Fruit fly (Drosophila melanogaster) whole organism, prepupa: ENCODE results near the gene polybromo.

Experiments
- Blimp-1 ChIP-seq: fragments of 200-800 bp; sonication (Bioruptor generic); optimal IDR thresholded peaks from 3 replicates; lab custom pipeline; 2017; ENCODE audit warnings: missing biosample characterization, missing genetic modification characterization, mild to moderate bottlenecking, moderate library complexity, missing genetic modification reagents
- CG10631 ChIP-seq: fragments of 200-800 bp; sonication (Bioruptor generic); optimal IDR thresholded peaks from 2 replicates; lab custom pipeline; 2016; ENCODE audit warnings: missing biosample characterization, missing genetic modification characterization
- CG15336 ChIP-seq: fragments of 200-800 bp; sonication (Bioruptor generic); IDR thresholded peaks from 2 replicates; pipeline ENCODE4 v1.3.6; 2022; ENCODE audit warnings: missing biosample characterization, missing genetic modification characterization
- CG6792 ChIP-seq: fragments of 200-800 bp; sonication (Bioruptor generic); optimal IDR thresholded peaks from 3 replicates; lab custom pipeline; 2016; ENCODE audit warnings: missing biosample characterization, missing genetic modification characterization
- Eip78C ChIP-seq: fragments of 200-800 bp; sonication (Bioruptor generic); peaks from one replicate; lab custom pipeline; 2016; ENCODE audit warnings: missing biosample characterization, missing genetic modification characterization
- Hr39 ChIP-seq: fragments of 200-800 bp; sonication (Bioruptor generic); optimal IDR thresholded peaks from 2 replicates; lab custom pipeline; 2016; ENCODE audit warnings: missing biosample characterization, missing genetic modification characterization
- OdsH ChIP-seq: fragments of 200-800 bp; sonication (Bioruptor generic); optimal IDR thresholded peaks from 3 replicates; lab custom pipeline; 2016; ENCODE audit warnings: missing biosample characterization, missing genetic modification characterization
- Sox102F ChIP-seq: fragments of 200-800 bp; sonication (Bioruptor generic); optimal IDR thresholded peaks from 2 replicates; lab custom pipeline; 2016; ENCODE audit warnings: missing biosample characterization, mild to moderate bottlenecking, missing genetic modification characterization
- fd85E ChIP-seq: fragments of 200-800 bp; sonication (Bioruptor generic); optimal IDR thresholded peaks from 3 replicates; lab custom pipeline; 2016; ENCODE audit warnings: missing biosample characterization, missing genetic modification characterization
- pdm3 ChIP-seq: fragments of 200-800 bp; sonication (Bioruptor generic); optimal IDR thresholded peaks from 3 replicates; lab custom pipeline; 2016; ENCODE audit warnings: missing biosample characterization, missing genetic modification characterization
- salr ChIP-seq, 2 experiments: fragments of 200-800 bp; sonication (Bioruptor generic); optimal IDR thresholded peaks; 3 replicates each; lab custom pipeline; 2016 to 2018; ENCODE audit warnings: missing biosample characterization in 2 of 2, missing genetic modification characterization in 2 of 2, mild to moderate bottlenecking in 1 of 2
- vri ChIP-seq: fragments of 200-800 bp; sonication (Bioruptor generic); optimal IDR thresholded peaks from 3 replicates; lab custom pipeline; 2016; ENCODE audit warnings: missing biosample characterization, mild to moderate bottlenecking, missing genetic modification characterization

dm6 chr3R:24833652-24834051 lies 28.6 kb upstream of the polybromo start, which contains the start of gene sosie:
- TF ChIP-seq CG15336: no peak
- TF ChIP-seq Hr39 (GFP tag; lab: Kevin White, UChicago): no peak
- no peak for TF ChIP-seq CG6792 (GFP tag; lab: Kevin White, UChicago)
- no peak for TF ChIP-seq Eip78C (GFP tag; lab: Kevin White, UChicago)
- TF ChIP-seq Blimp-1 (GFP tag; lab: Kevin White, UChicago): no peak
- no peak for TF ChIP-seq OdsH (GFP tag; lab: Kevin White, UChicago)
- no peak for TF ChIP-seq salr (GFP tag; optimal IDR thresholded peaks at IDR 0.05; lab: Kevin White, UChicago)
- no peak for TF ChIP-seq vri (GFP tag; lab: Kevin White, UChicago)
- TF ChIP-seq fd85E (GFP tag; lab: Kevin White, UChicago): no peak
- no peak for TF ChIP-seq CG10631 (GFP tag; lab: Kevin White, UChicago)
- no peak for TF ChIP-seq Sox102F (GFP tag; lab: Kevin White, UChicago)
- no peak for TF ChIP-seq pdm3 (GFP tag; lab: Kevin White, UChicago)
